Worm (Caenorhabditis elegans) whole organism, young adult: ENCODE results near the gene D2096.7.

Experiments
- B0035.1 ChIP-seq: sonication (generic microtip); optimal IDR thresholded peaks from 2 replicates; lab custom pipeline; 2016; ENCODE audit warnings: missing genetic modification characterization, mild to moderate bottlenecking, missing compliant biosample characterization, missing genotype, missing genetic modification reagents
- C06A6.2 ChIP-seq: fragments of 200-800 bp; sonication (Bioruptor generic); conservative IDR thresholded peaks from 2 replicates; pipeline ENCODE4 v1.3.6; 2022; ENCODE audit warnings: missing genetic modification characterization, missing compliant biosample characterization
- D2030.7 ChIP-seq: fragments of 200-800 bp; sonication (Bioruptor generic); IDR thresholded peaks from 2 replicates; pipeline ENCODE4 v1.3.6; 2022; ENCODE audit warnings: missing genetic modification reagents, missing genetic modification characterization, missing compliant biosample characterization
- F23B12.7 ChIP-seq: sonication (generic microtip); optimal IDR thresholded peaks from 2 replicates; lab custom pipeline; 2017; ENCODE audit warnings: missing genetic modification characterization, mild to moderate bottlenecking, missing compliant biosample characterization, antibody characterized with exemption, moderate library complexity; ENCODE audit not compliant: insufficient read depth
- K11D2.4 ChIP-seq: fragments of 200-800 bp; sonication (Bioruptor generic); IDR thresholded peaks from 2 replicates; pipeline ENCODE4 v1.3.6; 2022; ENCODE audit warnings: missing genetic modification reagents, missing genetic modification characterization, missing compliant biosample characterization
- T26A5.8 ChIP-seq: sonication (generic microtip); optimal IDR thresholded peaks from 2 replicates; lab custom pipeline; 2016; ENCODE audit warnings: missing genetic modification characterization, missing compliant biosample characterization
- Y67H2A.10 ChIP-seq: fragments of 200-800 bp; sonication (Bioruptor generic); conservative IDR thresholded peaks from 2 replicates; pipeline ENCODE4 v1.3.6; 2022; ENCODE audit warnings: missing genetic modification reagents, missing genetic modification characterization, missing compliant biosample characterization
- ZK185.1 ChIP-seq: sonication (generic microtip); optimal IDR thresholded peaks from 2 replicates; lab custom pipeline; 2016; ENCODE audit warnings: mild to moderate bottlenecking, missing genetic modification characterization, missing compliant biosample characterization; ENCODE audit not compliant: poor library complexity, severe bottlenecking
- akir-1 ChIP-seq: fragments of 200-800 bp; sonication (Bioruptor generic); optimal IDR thresholded peaks from 2 replicates; lab custom pipeline; 2018; ENCODE audit warnings: mild to moderate bottlenecking, missing genetic modification characterization, moderate library complexity, missing compliant biosample characterization
- athp-1 ChIP-seq: sonication (generic microtip); optimal IDR thresholded peaks from 2 replicates; lab custom pipeline; 2017; ENCODE audit warnings: mild to moderate bottlenecking, missing genetic modification characterization, missing compliant biosample characterization
- attf-6 ChIP-seq: fragments of 200-800 bp; sonication (Bioruptor generic); IDR thresholded peaks from 2 replicates; pipeline ENCODE4 v1.3.6; 2022; ENCODE audit warnings: missing genetic modification reagents, missing genetic modification characterization, missing compliant biosample characterization
- cebp-1 ChIP-seq, 2 experiments: fragments of 200-800 bp in 1 of 2; sonication (Bioruptor generic) in 1 of 2; sonication (generic microtip) in 1 of 2; IDR thresholded peaks in 1 of 2; optimal IDR thresholded peaks in 1 of 2; 2 replicates each; pipeline versions ENCODE4 v1.3.6 to Lab custom; 2017 to 2022; ENCODE audit warnings: missing compliant biosample characterization in 2 of 2, missing genetic modification characterization in 2 of 2, mild to moderate bottlenecking in 1 of 2, missing genetic modification reagents in 1 of 2, moderate library complexity in 1 of 2
- ceh-40 ChIP-seq: fragments of 200-800 bp; sonication (Bioruptor generic); IDR thresholded peaks from 2 replicates; pipeline ENCODE4 v1.3.6; 2022; ENCODE audit warnings: missing genetic modification characterization, missing compliant biosample characterization
- ceh-58 ChIP-seq: fragments of 200-800 bp; sonication (Bioruptor generic); IDR thresholded peaks from 2 replicates; pipeline ENCODE4 v1.3.6; 2022; ENCODE audit warnings: missing genetic modification characterization, missing compliant biosample characterization
- ceh-91 ChIP-seq: fragments of 200-800 bp; sonication (Bioruptor generic); IDR thresholded peaks from 2 replicates; pipeline ENCODE4 v1.3.6; 2022; ENCODE audit warnings: missing genetic modification reagents, missing genetic modification characterization, missing compliant biosample characterization
- chd-7 ChIP-seq: sonication (generic microtip); optimal IDR thresholded peaks from 2 replicates; lab custom pipeline; 2016; ENCODE audit warnings: mild to moderate bottlenecking, missing genetic modification characterization, moderate library complexity, missing compliant biosample characterization
- die-1 ChIP-seq: sonication (generic microtip); optimal IDR thresholded peaks from 2 replicates; lab custom pipeline; 2016; ENCODE audit warnings: missing genotype, mild to moderate bottlenecking, missing genetic modification characterization, missing compliant biosample characterization
- dpl-1 ChIP-seq: fragments of 150-350 bp; optimal IDR thresholded peaks from 2 replicates; lab custom pipeline; 2014; ENCODE audit warnings: missing biosample characterization, missing genetic modification reagents, missing genetic modification characterization
- efl-1 ChIP-seq: fragments of 150-350 bp; optimal IDR thresholded peaks from 2 replicates; lab custom pipeline; 2014; ENCODE audit warnings: missing biosample characterization, missing genetic modification reagents, missing genetic modification characterization
- ekl-4 ChIP-seq: fragments of 200-800 bp; sonication (Bioruptor generic); IDR thresholded peaks from 2 replicates; pipeline ENCODE4 v1.3.6; 2022; ENCODE audit warnings: missing genetic modification reagents, missing genetic modification characterization, missing compliant biosample characterization
- him-1 ChIP-seq: sonication (generic microtip); optimal IDR thresholded peaks from 2 replicates; lab custom pipeline; 2016; ENCODE audit warnings: missing genotype, missing genetic modification reagents, missing genetic modification characterization, missing compliant biosample characterization
- hlh-12 ChIP-seq: sonication (generic microtip); optimal IDR thresholded peaks from 2 replicates; lab custom pipeline; 2016; ENCODE audit warnings: missing genetic modification characterization, missing compliant biosample characterization
- hmg-1.2 ChIP-seq: fragments of 200-800 bp; sonication (Bioruptor generic); IDR thresholded peaks from 2 replicates; pipeline ENCODE4 v1.3.6; 2022; ENCODE audit warnings: missing genetic modification reagents, missing genetic modification characterization, missing compliant biosample characterization
- hrde-1 ChIP-seq: sonication (generic microtip); optimal IDR thresholded peaks from 2 replicates; lab custom pipeline; 2016; ENCODE audit warnings: missing genetic modification characterization, mild to moderate bottlenecking, missing compliant biosample characterization, moderate library complexity, missing genotype, missing genetic modification reagents, borderline replicate concordance
- let-607 ChIP-seq, 2 experiments: fragments of 200-800 bp in 1 of 2; sonication (Bioruptor generic) in 1 of 2; sonication (generic microtip) in 1 of 2; optimal IDR thresholded peaks; 2 replicates each; lab custom pipeline; 2016 to 2018; ENCODE audit warnings: mild to moderate bottlenecking in 2 of 2, missing compliant biosample characterization in 2 of 2, missing genetic modification characterization in 2 of 2, moderate library complexity in 2 of 2, missing genotype in 1 of 2
- lin-26 ChIP-seq: fragments of 200-800 bp; sonication (Bioruptor generic); IDR thresholded peaks from 2 replicates; pipeline ENCODE4 v1.3.6; 2022; ENCODE audit warnings: missing genetic modification reagents, missing genetic modification characterization, missing compliant biosample characterization
- lin-54 ChIP-seq: fragments of 200-800 bp; sonication (Bioruptor generic); optimal IDR thresholded peaks from 2 replicates; lab custom pipeline; 2018; ENCODE audit warnings: mild to moderate bottlenecking, missing genetic modification characterization, missing compliant biosample characterization
- madf-10 ChIP-seq: sonication (generic microtip); optimal IDR thresholded peaks from 2 replicates; lab custom pipeline; 2016; ENCODE audit warnings: mild to moderate bottlenecking, missing genetic modification characterization, missing compliant biosample characterization
- madf-6 ChIP-seq: fragments of 200-800 bp; sonication (Bioruptor generic); IDR thresholded peaks from 2 replicates; pipeline ENCODE4 v1.3.6; 2022; ENCODE audit warnings: missing genetic modification reagents, missing genetic modification characterization, missing compliant biosample characterization
- mes-4 ChIP-seq: sonication (generic microtip); optimal IDR thresholded peaks from 2 replicates; lab custom pipeline; 2016; ENCODE audit warnings: missing genotype, missing genetic modification characterization, missing compliant biosample characterization
- nhr-120 ChIP-seq: fragments of 200-800 bp; sonication (Bioruptor generic); IDR thresholded peaks from 2 replicates; pipeline ENCODE4 v1.3.6; 2022; ENCODE audit warnings: missing genetic modification characterization, missing compliant biosample characterization
- nhr-27 ChIP-seq: fragments of 200-800 bp; sonication (Bioruptor generic); optimal IDR thresholded peaks from 2 replicates; lab custom pipeline; 2018; ENCODE audit warnings: mild to moderate bottlenecking, missing genetic modification characterization, moderate library complexity, missing compliant biosample characterization
- nhr-80 ChIP-seq: sonication (generic microtip); optimal IDR thresholded peaks from 2 replicates; lab custom pipeline; 2016; ENCODE audit warnings: missing genetic modification characterization, missing compliant biosample characterization
- repo-1 ChIP-seq: sonication (generic microtip); optimal IDR thresholded peaks from 2 replicates; lab custom pipeline; 2017; ENCODE audit warnings: mild to moderate bottlenecking, missing genetic modification characterization, missing compliant biosample characterization
- sdz-38 ChIP-seq: sonication (generic microtip); optimal IDR thresholded peaks from 2 replicates; lab custom pipeline; 2016; ENCODE audit warnings: missing genotype, missing genetic modification characterization, missing compliant biosample characterization
- snpc-1.1 ChIP-seq: sonication (generic microtip); optimal IDR thresholded peaks from 2 replicates; lab custom pipeline; 2017; ENCODE audit warnings: missing genetic modification characterization, mild to moderate bottlenecking, missing compliant biosample characterization, antibody characterized with exemption, moderate library complexity, missing genotype, missing genetic modification reagents; ENCODE audit not compliant: insufficient read depth
- snpc-3.4 ChIP-seq: sonication (generic microtip); optimal IDR thresholded peaks from 2 replicates; lab custom pipeline; 2017; ENCODE audit warnings: missing genetic modification characterization, mild to moderate bottlenecking, missing compliant biosample characterization, antibody characterized with exemption, moderate library complexity, missing genotype, missing genetic modification reagents
- sptf-2 ChIP-seq: fragments of 200-800 bp; sonication (Bioruptor generic); optimal IDR thresholded peaks from 2 replicates; lab custom pipeline; 2018; ENCODE audit warnings: mild to moderate bottlenecking, missing genetic modification characterization, missing compliant biosample characterization
- tbp1 ChIP-seq: fragments of 200-800 bp; sonication (Bioruptor generic); optimal IDR thresholded peaks from 2 replicates; lab custom pipeline; 2018; ENCODE audit warnings: mild to moderate bottlenecking, missing genetic modification characterization, missing compliant biosample characterization
- tbx-9 ChIP-seq: sonication (generic microtip); optimal IDR thresholded peaks from 2 replicates; lab custom pipeline; 2016; ENCODE audit warnings: borderline replicate concordance, missing genetic modification characterization, inconsistent platforms, missing compliant biosample characterization
- ztf-28 ChIP-seq: fragments of 200-800 bp; sonication (Bioruptor generic); IDR thresholded peaks from 2 replicates; pipeline ENCODE4 v1.3.6; 2022; ENCODE audit warnings: missing genetic modification reagents, missing genetic modification characterization, missing compliant biosample characterization

The D2096.7 gene

ce11 chrIV:8379278-8379677 lies 1.8 kb upstream of the D2096.7 start, which contains the start of gene nap-1 (continued):
- TF ChIP-seq madf-10 (tag; lab: Kevin White, UChicago): no peak
- TF ChIP-seq ztf-28 (GFP tag; lab: Robert Waterston, UW): no peak
- TF ChIP-seq die-1 (tag; lab: Kevin White, UChicago): no peak
- TF ChIP-seq hrde-1 (tag; lab: Kevin White, UChicago): no peak
- no peak for TF ChIP-seq him-1 (tag; lab: Kevin White, UChicago)
- peak; percentile 40 for TF ChIP-seq F23B12.7 (tag; lab: Kevin White, UChicago)
- no peak for TF ChIP-seq mes-4 (tag; lab: Kevin White, UChicago)
- TF ChIP-seq dpl-1 (GFP tag; lab: Kevin White, UChicago): peak; percentile 6
- TF ChIP-seq K11D2.4 (GFP tag; lab: Robert Waterston, UW): no peak
- TF ChIP-seq ZK185.1 (tag; lab: Kevin White, UChicago): no peak
- no peak for TF ChIP-seq Y67H2A.10 (GFP tag; lab: Robert Waterston, UW)

ce11 chrIV:8378280-8378679 lies 850 bp upstream of the D2096.7 start:
- 0 out of 2 replicates have a peak, but pooled peaks have one; percentile 80 for TF ChIP-seq ceh-58 (GFP tag; lab: Robert Waterston, UW)
- peak; percentile 51; the same call in 1 of the 2 replicates for TF ChIP-seq lin-26 (GFP tag; lab: Robert Waterston, UW)
- TF ChIP-seq snpc-3.4: no peak
- TF ChIP-seq nhr-120 (GFP tag; lab: Robert Waterston, UW): 0 out of 2 replicates have a peak, but pooled peaks have one; percentile 12
- no peak for TF ChIP-seq akir-1 (GFP tag; lab: Kevin White, UChicago)
- TF ChIP-seq athp-1 (tag; lab: Kevin White, UChicago): no peak

ce11 chrIV:8376923-8377322 lies 507 bp downstream of the D2096.7 start:
- TF ChIP-seq cebp-1 (GFP tag; IDR thresholded peaks at IDR 0.05; lab: Robert Waterston, UW) (no peak; the same call in 1 of the 2 replicates), cebp-1 (tag; optimal IDR thresholded peaks at IDR 0.05; lab: Kevin White, UChicago) (peak; percentile 68), nhr-80 (tag; lab: Kevin White, UChicago) (peak; percentile 26), B0035.1 (tag; lab: Kevin White, UChicago) (no peak)

- TF ChIP-seq repo-1: peak; percentile 73
- TF ChIP-seq ceh-91 (GFP tag; lab: Robert Waterston, UW): no peak
- TF ChIP-seq tbp1 (GFP tag; lab: Kevin White, UChicago): peak; percentile 89
- peak; percentile 21 for TF ChIP-seq nhr-27
- TF ChIP-seq C06A6.2 (GFP tag; lab: Robert Waterston, UW): no peak
- peak; percentile 29 for TF ChIP-seq B0035.1 (tag; lab: Kevin White, UChicago)
- TF ChIP-seq nhr-120 (GFP tag; lab: Robert Waterston, UW): no peak
- peak in 1 of 2 experiments; percentile 50 for TF ChIP-seq let-607 (tag; optimal IDR thresholded peaks at IDR 0.05; lab: Kevin White, UChicago)
- TF ChIP-seq dpl-1 (GFP tag; lab: Kevin White, UChicago): no peak
- peak; percentile 63 for TF ChIP-seq lin-54
- TF ChIP-seq T26A5.8 (tag; lab: Kevin White, UChicago): no peak
- TF ChIP-seq ceh-40 (GFP tag; lab: Robert Waterston, UW): no peak
- peak; percentile 58; the same call in 1 of the 2 replicates for TF ChIP-seq madf-6 (GFP tag; lab: Robert Waterston, UW)
- TF ChIP-seq tbx-9: no peak
- TF ChIP-seq D2030.7 (GFP tag; lab: Robert Waterston, UW): peak; percentile 47; the same call in 1 of the 2 replicates
- TF ChIP-seq snpc-1.1 (tag; lab: Kevin White, UChicago): peak; percentile 46
- TF ChIP-seq die-1 (tag; lab: Kevin White, UChicago): peak; percentile 90
- no peak for TF ChIP-seq sdz-38 (tag; lab: Kevin White, UChicago)
- TF ChIP-seq attf-6 (GFP tag; lab: Robert Waterston, UW): 0 out of 2 replicates have a peak, but pooled peaks have one; percentile 16
- TF ChIP-seq ceh-58 (GFP tag; lab: Robert Waterston, UW): 0 out of 2 replicates have a peak, but pooled peaks have one; percentile 70
- TF ChIP-seq hlh-12 (tag; lab: Kevin White, UChicago): peak; percentile 22
- TF ChIP-seq ekl-4: peak; percentile 66
- TF ChIP-seq hmg-1.2: peak; percentile 63
- TF ChIP-seq sptf-2 (GFP tag; lab: Kevin White, UChicago): peak; percentile 49
- TF ChIP-seq efl-1 (GFP tag; lab: Kevin White, UChicago): peak; percentile 18
- peak; percentile 73 for TF ChIP-seq mes-4 (tag; lab: Kevin White, UChicago)
- TF ChIP-seq chd-7 (tag; lab: Kevin White, UChicago): peak; percentile 60
Observed at ce11 chrIV:8375381-8375780, 2.0 kb downstream of the D2096.7 start.
